Worm (Caenorhabditis elegans) whole organism, young adult: ENCODE measurements around the gene bas-1.

Experiments used
- B0336.3 ChIP-seq: fragments of 200-800 bp; sonication (Bioruptor generic); IDR thresholded peaks from 2 replicates; pipeline ENCODE4 v1.3.6; 2022; ENCODE audit warnings: missing genetic modification characterization, missing compliant biosample characterization
- C17E4.6 ChIP-seq: fragments of 200-800 bp; sonication (Bioruptor generic); IDR thresholded peaks from 2 replicates; pipeline ENCODE4 v1.3.6; 2022; ENCODE audit warnings: missing genetic modification reagents, missing genetic modification characterization, missing compliant biosample characterization
- F10E7.11 ChIP-seq: sonication (generic microtip); optimal IDR thresholded peaks from 2 replicates; lab custom pipeline; 2017; ENCODE audit warnings: mild to moderate bottlenecking, missing genetic modification characterization, moderate library complexity, missing compliant biosample characterization
- F22D6.2 ChIP-seq: sonication (generic microtip); optimal IDR thresholded peaks from 2 replicates; lab custom pipeline; 2016; ENCODE audit warnings: mild to moderate bottlenecking, missing genetic modification characterization, missing compliant biosample characterization
- F23B12.7 ChIP-seq: sonication (generic microtip); optimal IDR thresholded peaks from 2 replicates; lab custom pipeline; 2017; ENCODE audit warnings: missing genetic modification characterization, mild to moderate bottlenecking, missing compliant biosample characterization, antibody characterized with exemption, moderate library complexity; ENCODE audit not compliant: insufficient read depth
- F52B5.7 ChIP-seq: sonication (generic microtip); optimal IDR thresholded peaks from 2 replicates; lab custom pipeline; 2016; ENCODE audit warnings: mild to moderate bottlenecking, missing genetic modification characterization, missing compliant biosample characterization
- F57A8.1 ChIP-seq: fragments of 200-800 bp; sonication (Bioruptor generic); optimal IDR thresholded peaks from 2 replicates; lab custom pipeline; 2018; ENCODE audit warnings: mild to moderate bottlenecking, missing genetic modification characterization, moderate library complexity, missing compliant biosample characterization
- K12H6.12 ChIP-seq: fragments of 200-800 bp; sonication (Bioruptor generic); optimal IDR thresholded peaks from 2 replicates; lab custom pipeline; 2018; ENCODE audit warnings: mild to moderate bottlenecking, missing genetic modification characterization, missing compliant biosample characterization
- Y67H2A.10 ChIP-seq: fragments of 200-800 bp; sonication (Bioruptor generic); conservative IDR thresholded peaks from 2 replicates; pipeline ENCODE4 v1.3.6; 2022; ENCODE audit warnings: missing genetic modification reagents, missing genetic modification characterization, missing compliant biosample characterization
- Y79H2A.3 ChIP-seq: fragments of 200-800 bp; sonication (Bioruptor generic); conservative IDR thresholded peaks from 2 replicates; pipeline ENCODE4 v1.3.6; 2022; ENCODE audit warnings: missing genetic modification reagents, missing genetic modification characterization, missing compliant biosample characterization
- aptf-3 ChIP-seq: fragments of 200-800 bp; sonication (Bioruptor generic); IDR thresholded peaks from 2 replicates; pipeline ENCODE4 v1.3.6; 2022; ENCODE audit warnings: missing genetic modification characterization, missing compliant biosample characterization
- bed-1 ChIP-seq: fragments of 200-800 bp; sonication (Bioruptor generic); IDR thresholded peaks from 2 replicates; pipeline ENCODE4 v1.3.6; 2022; ENCODE audit warnings: missing genetic modification reagents, missing genetic modification characterization, missing compliant biosample characterization
- cebp-2 ChIP-seq: fragments of 200-800 bp; sonication (Bioruptor generic); IDR thresholded peaks from 2 replicates; pipeline ENCODE4 v1.3.6; 2022; ENCODE audit warnings: missing genetic modification characterization, missing compliant biosample characterization
- ceh-100 ChIP-seq: fragments of 200-800 bp; sonication (Bioruptor generic); IDR thresholded peaks from 2 replicates; pipeline ENCODE4 v1.3.6; 2022; ENCODE audit warnings: missing genetic modification reagents, missing genetic modification characterization, missing compliant biosample characterization
- ceh-27 ChIP-seq: fragments of 200-800 bp; sonication (Bioruptor generic); optimal IDR thresholded peaks from 2 replicates; lab custom pipeline; 2018; ENCODE audit warnings: mild to moderate bottlenecking, missing genetic modification characterization, moderate library complexity, missing compliant biosample characterization
- die-1 ChIP-seq: sonication (generic microtip); optimal IDR thresholded peaks from 2 replicates; lab custom pipeline; 2016; ENCODE audit warnings: missing genotype, mild to moderate bottlenecking, missing genetic modification characterization, missing compliant biosample characterization
- egrh-3 ChIP-seq: fragments of 200-800 bp; sonication (Bioruptor generic); IDR thresholded peaks from 2 replicates; pipeline ENCODE4 v1.3.6; 2022; ENCODE audit warnings: missing genetic modification reagents, missing genetic modification characterization, missing compliant biosample characterization
- ekl-4 ChIP-seq: fragments of 200-800 bp; sonication (Bioruptor generic); IDR thresholded peaks from 2 replicates; pipeline ENCODE4 v1.3.6; 2022; ENCODE audit warnings: missing genetic modification reagents, missing genetic modification characterization, missing compliant biosample characterization
- fkh-3 ChIP-seq: sonication (generic microtip); optimal IDR thresholded peaks from 2 replicates; lab custom pipeline; 2016; ENCODE audit warnings: mild to moderate bottlenecking, missing genetic modification characterization, missing compliant biosample characterization
- him-1 ChIP-seq: sonication (generic microtip); optimal IDR thresholded peaks from 2 replicates; lab custom pipeline; 2016; ENCODE audit warnings: missing genotype, missing genetic modification reagents, missing genetic modification characterization, missing compliant biosample characterization
- lag-1 ChIP-seq: fragments of 200-800 bp; sonication (Bioruptor generic); IDR thresholded peaks from 2 replicates; pipeline ENCODE4 v1.3.6; 2022; ENCODE audit warnings: missing genetic modification reagents, missing genetic modification characterization, missing compliant biosample characterization
- let-607 ChIP-seq, 2 experiments: fragments of 200-800 bp in 1 of 2; sonication (Bioruptor generic) in 1 of 2; sonication (generic microtip) in 1 of 2; optimal IDR thresholded peaks; 2 replicates each; lab custom pipeline; 2016 to 2018; ENCODE audit warnings: mild to moderate bottlenecking in 2 of 2, missing compliant biosample characterization in 2 of 2, missing genetic modification characterization in 2 of 2, moderate library complexity in 2 of 2, missing genotype in 1 of 2
- madf-10 ChIP-seq: sonication (generic microtip); optimal IDR thresholded peaks from 2 replicates; lab custom pipeline; 2016; ENCODE audit warnings: mild to moderate bottlenecking, missing genetic modification characterization, missing compliant biosample characterization
- madf-6 ChIP-seq: fragments of 200-800 bp; sonication (Bioruptor generic); IDR thresholded peaks from 2 replicates; pipeline ENCODE4 v1.3.6; 2022; ENCODE audit warnings: missing genetic modification reagents, missing genetic modification characterization, missing compliant biosample characterization
- madf-8 ChIP-seq: fragments of 200-800 bp; sonication (Bioruptor generic); conservative IDR thresholded peaks from 2 replicates; pipeline ENCODE4 v1.3.6; 2022; ENCODE audit warnings: missing genetic modification reagents, missing genetic modification characterization, missing compliant biosample characterization
- nhr-120 ChIP-seq: fragments of 200-800 bp; sonication (Bioruptor generic); IDR thresholded peaks from 2 replicates; pipeline ENCODE4 v1.3.6; 2022; ENCODE audit warnings: missing genetic modification characterization, missing compliant biosample characterization
- nhr-27 ChIP-seq: fragments of 200-800 bp; sonication (Bioruptor generic); optimal IDR thresholded peaks from 2 replicates; lab custom pipeline; 2018; ENCODE audit warnings: mild to moderate bottlenecking, missing genetic modification characterization, moderate library complexity, missing compliant biosample characterization
- nhr-80 ChIP-seq: sonication (generic microtip); optimal IDR thresholded peaks from 2 replicates; lab custom pipeline; 2016; ENCODE audit warnings: missing genetic modification characterization, missing compliant biosample characterization
- nhr-90 ChIP-seq: sonication (generic microtip); optimal IDR thresholded peaks from 2 replicates; lab custom pipeline; 2016; ENCODE audit warnings: missing genotype, mild to moderate bottlenecking, missing genetic modification characterization, missing compliant biosample characterization
- repo-1 ChIP-seq: sonication (generic microtip); optimal IDR thresholded peaks from 2 replicates; lab custom pipeline; 2017; ENCODE audit warnings: mild to moderate bottlenecking, missing genetic modification characterization, missing compliant biosample characterization
- sdz-38 ChIP-seq: sonication (generic microtip); optimal IDR thresholded peaks from 2 replicates; lab custom pipeline; 2016; ENCODE audit warnings: missing genotype, missing genetic modification characterization, missing compliant biosample characterization
- snpc-3.4 ChIP-seq: sonication (generic microtip); optimal IDR thresholded peaks from 2 replicates; lab custom pipeline; 2017; ENCODE audit warnings: missing genetic modification characterization, mild to moderate bottlenecking, missing compliant biosample characterization, antibody characterized with exemption, moderate library complexity, missing genotype, missing genetic modification reagents
- snpc-4 ChIP-seq, 5 experiments: fragments of 150-350 bp in 1 of 5; sonication (generic microtip) in 4 of 5; optimal IDR thresholded peaks; 2 replicates each; lab custom pipeline; 2014 to 2018; ENCODE audit warnings: missing genetic modification characterization in 5 of 5, missing biosample characterization in 3 of 5, antibody characterized with exemption in 2 of 5, mild to moderate bottlenecking in 2 of 5, missing compliant biosample characterization in 2 of 5, missing genotype in 2 of 5, moderate library complexity in 2 of 5, missing genetic modification reagents in 1 of 5
- tlf-1 ChIP-seq: fragments of 200-800 bp; sonication (Bioruptor generic); optimal IDR thresholded peaks from 2 replicates; lab custom pipeline; 2018; ENCODE audit warnings: mild to moderate bottlenecking, missing genetic modification characterization, missing compliant biosample characterization
- xnd-1 ChIP-seq: sonication (generic microtip); optimal IDR thresholded peaks from 2 replicates; lab custom pipeline; 2016; ENCODE audit warnings: missing genotype, missing genetic modification reagents, missing genetic modification characterization, missing compliant biosample characterization
- zim-3 ChIP-seq: sonication (generic microtip); optimal IDR thresholded peaks from 2 replicates; lab custom pipeline; 2017; ENCODE audit warnings: mild to moderate bottlenecking, missing genetic modification characterization, moderate library complexity, missing compliant biosample characterization
- ztf-3 ChIP-seq: fragments of 200-800 bp; sonication (Bioruptor generic); optimal IDR thresholded peaks from 2 replicates; lab custom pipeline; 2018; ENCODE audit warnings: mild to moderate bottlenecking, missing genetic modification characterization, missing compliant biosample characterization

bas-1 gene

DNA sequence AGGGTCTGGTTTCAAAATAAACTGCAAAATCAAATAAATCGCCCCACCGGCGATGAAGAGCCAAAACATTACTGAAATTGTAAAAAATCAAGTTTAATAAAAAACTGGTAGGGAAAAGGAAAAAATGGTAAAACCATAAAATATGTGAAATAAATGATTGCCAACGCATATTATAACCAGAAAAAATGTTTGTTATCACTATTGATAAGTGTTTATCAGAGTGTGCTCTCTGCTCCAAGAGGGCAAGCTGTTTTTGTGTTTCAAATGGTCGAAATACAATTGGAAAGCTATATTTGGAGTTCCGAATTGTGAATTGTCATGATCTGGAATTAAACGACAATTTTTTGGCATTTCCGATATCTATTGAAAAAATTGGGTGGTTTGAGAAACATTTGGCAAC is 1.8 kb upstream of the bas-1 start, which contains the start of gene C05D2.8:
Gene C05D2.8 (minus strand): TSS at position 71 of the 400 bp plus-strand sequence.
- TF ChIP-seq nhr-80 (tag; lab: Kevin White, UChicago), result peak; percentile 65
- no peak for TF ChIP-seq ceh-27 (GFP tag; lab: Kevin White, UChicago)

DNA sequence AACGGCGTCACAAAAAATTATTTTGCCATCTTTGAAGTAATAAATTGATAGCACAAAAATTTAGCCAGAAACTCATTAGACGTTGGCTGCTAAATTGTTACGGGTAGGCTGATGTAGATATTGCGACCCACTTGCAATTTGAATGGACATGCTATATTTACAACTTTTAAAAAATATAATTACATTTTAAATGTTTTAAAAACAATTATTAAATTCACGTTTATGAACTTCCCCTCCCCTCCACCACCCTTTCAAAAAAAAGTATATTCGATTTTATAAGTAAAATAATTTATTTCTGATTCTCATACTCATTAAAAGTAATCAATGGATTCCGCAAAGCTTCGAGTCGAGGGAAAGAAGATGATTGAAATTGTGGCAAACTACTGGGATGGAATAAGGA is 2.6 kb downstream of the bas-1 start, which contains the start of gene basl-1:
Gene basl-1 (plus strand): TSS at position 301 of the 400 bp plus-strand sequence.
- TF ChIP-seq Y67H2A.10 (GFP tag; lab: Robert Waterston, UW) (no peak), cebp-2 (GFP tag; lab: Robert Waterston, UW) (no peak), ztf-3 (GFP tag; lab: Kevin White, UChicago) (no peak), C17E4.6 (GFP tag; lab: Robert Waterston, UW) (no peak), F23B12.7 (no peak), F52B5.7 (tag; lab: Kevin White, UChicago) (no peak), K12H6.12 (tag; lab: Kevin White, UChicago) (no peak), ceh-100 (GFP tag; lab: Robert Waterston, UW) (no peak), zim-3 (no peak), F22D6.2 (tag; lab: Kevin White, UChicago) (no peak), B0336.3 (GFP tag; lab: Robert Waterston, UW) (no peak), die-1 (tag; lab: Kevin White, UChicago) (no peak), F10E7.11 (tag; lab: Kevin White, UChicago) (no peak), madf-10 (no peak), nhr-120 (GFP tag; lab: Robert Waterston, UW) (no peak), aptf-3 (GFP tag; lab: Robert Waterston, UW) (no peak), tlf-1 (GFP tag; lab: Kevin White, UChicago) (no peak), nhr-27 (tag; lab: Kevin White, UChicago) (no peak), fkh-3 (tag; lab: Kevin White, UChicago) (no peak)
- TF ChIP-seq, all 124 proteins: peak for 0

DNA sequence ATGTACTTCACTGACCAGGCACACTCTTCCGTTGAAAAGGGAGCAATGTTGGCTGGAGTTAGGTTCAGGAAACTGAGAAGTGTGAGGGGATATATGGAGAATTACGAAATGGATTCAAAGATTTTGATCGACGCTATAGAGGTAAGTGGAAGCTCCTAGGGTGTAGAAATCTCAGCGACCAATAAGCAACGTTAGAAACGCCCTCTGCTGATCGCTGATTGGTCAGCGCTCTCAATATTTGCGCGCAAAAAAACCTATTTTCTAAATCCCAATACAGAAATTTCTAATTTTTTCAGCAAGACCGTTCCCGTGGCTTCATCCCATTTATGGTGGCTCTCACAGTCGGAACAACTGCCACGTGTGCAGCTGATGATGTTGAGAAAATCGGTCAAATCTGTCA is 3.6 kb downstream of the bas-1 start:
- no peak for TF ChIP-seq K12H6.12 (tag; lab: Kevin White, UChicago)
- no peak for TF ChIP-seq xnd-1
- TF ChIP-seq lag-1 (GFP tag; lab: Robert Waterston, UW), result no peak
- TF ChIP-seq him-1 (tag; lab: Kevin White, UChicago), result no peak
- no peak for TF ChIP-seq snpc-4 (GFP tag; optimal IDR thresholded peaks at IDR 0.05; lab: Kevin White, UChicago)
- TF ChIP-seq snpc-4 (tag; optimal IDR thresholded peaks at IDR 0.05; lab: Kevin White, UChicago), result no peak

DNA sequence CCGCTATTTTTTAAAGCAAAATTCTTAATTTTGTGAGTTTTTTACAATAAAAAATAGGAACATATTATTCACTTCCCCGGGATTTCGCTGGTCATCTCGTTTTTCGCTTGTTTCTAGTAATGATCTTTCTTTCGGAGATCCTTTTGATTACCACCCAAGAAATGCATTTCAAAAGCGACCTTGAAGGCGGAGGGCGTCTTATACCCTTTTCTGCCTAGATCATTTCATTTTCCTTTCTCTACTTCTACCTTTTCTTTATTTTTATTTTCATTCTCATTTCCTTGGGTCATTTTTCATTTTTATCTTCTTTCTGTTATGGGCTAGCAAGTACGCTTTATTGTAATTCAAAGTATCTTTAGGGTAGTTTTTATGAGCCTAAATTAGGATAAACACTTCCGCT is 8.1 kb downstream of the bas-1 start:
- TF ChIP-seq Y79H2A.3 (no peak), snpc-3.4 (tag; lab: Kevin White, UChicago) (no peak), ekl-4 (GFP tag; lab: Robert Waterston, UW) (no peak), egrh-3 (GFP tag; lab: Robert Waterston, UW) (no peak), let-607 (tag; optimal IDR thresholded peaks at IDR 0.05; lab: Kevin White, UChicago) (no peak), madf-10 (no peak), sdz-38 (tag; lab: Kevin White, UChicago) (no peak), repo-1 (tag; lab: Kevin White, UChicago) (no peak), F57A8.1 (GFP tag; lab: Kevin White, UChicago) (no peak), madf-6 (no peak), madf-8 (no peak), bed-1 (GFP tag; lab: Robert Waterston, UW) (no peak), nhr-90 (tag; lab: Kevin White, UChicago) (no peak)
